Fruit fly (Drosophila melanogaster): ENCODE results near the gene Vml.

Gene Vml

dm6 chrX:2300293-2301068 is 24.9 kb downstream of the Vml start (continued):
- TF ChIP-seq Fer1 (GFP tag; optimal IDR thresholded peaks at IDR 0.05) (peak; percentile 91), Elba2 (GFP tag; optimal IDR thresholded peaks at IDR 0.05) (peak; percentile 22), tll (GFP tag; optimal IDR thresholded peaks at IDR 0.05) (peak in 1 of 2 experiments; percentile 38), CG14860 (GFP tag; IDR thresholded peaks at IDR 0.05; ENCODE audit: partially characterized antibody) (no peak), PHDP (tag; optimal IDR thresholded peaks at IDR 0.05) (peak; percentile 95), Kr (GFP tag; optimal IDR thresholded peaks at IDR 0.05) (no peak), CG3847 (GFP tag; IDR thresholded peaks at IDR 0.05) (peak; percentile 96), zen2 (GFP tag; IDR thresholded peaks at IDR 0.05; ENCODE audit: partially characterized antibody) (no peak), sr (GFP tag; IDR thresholded peaks at IDR 0.05) (peak; percentile 94), kah (GFP tag; optimal IDR thresholded peaks at IDR 0.05) (peak; percentile 87), unc-4 (GFP tag; IDR thresholded peaks at IDR 0.05; ENCODE audit: partially characterized antibody) (no peak), CG13424 (tag; optimal IDR thresholded peaks at IDR 0.05) (peak; percentile 93), CG12299 (tag; optimal IDR thresholded peaks at IDR 0.05) (peak; percentile 89), repo (GFP tag; optimal IDR thresholded peaks at IDR 0.05) (peak; percentile 71), CG10366 (GFP tag; IDR thresholded peaks at IDR 0.05) (peak; percentile 98), CG15696 (tag; optimal IDR thresholded peaks at IDR 0.05) (peak; percentile 59), ato (GFP tag; IDR thresholded peaks at IDR 0.05; ENCODE audit: partially characterized antibody) (no peak), caup (GFP tag; optimal IDR thresholded peaks at IDR 0.05; ENCODE audit: severe bottlenecking) (peak; percentile 94), MBD-R2 (GFP tag; IDR thresholded peaks at IDR 0.05) (peak; percentile 78), D19A (tag; optimal IDR thresholded peaks at IDR 0.05) (peak; percentile 88), chif (GFP tag; optimal IDR thresholded peaks at IDR 0.05) (peak; percentile 89 to 92), bowl (GFP tag; IDR thresholded peaks at IDR 0.05) (peak; percentile 96), lbe (GFP tag; optimal IDR thresholded peaks at IDR 0.05) (peak; percentile 97), CG5180 (GFP tag; optimal IDR thresholded peaks at IDR 0.05) (peak; percentile 87), chn (GFP tag; optimal IDR thresholded peaks at IDR 0.05) (peak; percentile 93), mam (GFP tag; optimal IDR thresholded peaks at IDR 0.05) (peak; percentile 89), CG13894 (tag; optimal IDR thresholded peaks at IDR 0.05) (peak; percentile 34), CG6272 (GFP tag; IDR thresholded peaks at IDR 0.05) (peak; percentile 93), Lhr (GFP tag; optimal IDR thresholded peaks at IDR 0.05) (peak; percentile 89), CG1832 (GFP tag; optimal IDR thresholded peaks at IDR 0.05) (no peak), CG6765 (GFP tag; optimal IDR thresholded peaks at IDR 0.05) (peak; percentile 77), chinmo (GFP tag; IDR thresholded peaks at IDR 0.05; ENCODE audit: partially characterized antibody) (peak; percentile 74; the same call in 2 of the 4 replicates), CG33557 (GFP tag; optimal IDR thresholded peaks at IDR 0.05) (peak; percentile 65), jing (GFP tag; optimal IDR thresholded peaks at IDR 0.05) (peak; percentile 95), pan (optimal IDR thresholded peaks at IDR 0.05) (no peak), pan (GFP tag; optimal IDR thresholded peaks at IDR 0.05 in 1 of 2, IDR thresholded peaks at IDR 0.05 in 1 of 2) (peak in 1 of 2 experiments; percentile 98), Nf-YB (GFP tag; optimal IDR thresholded peaks at IDR 0.05) (peak; percentile 76), sens (GFP tag) (peak; percentile 99), CG11085 (GFP tag; IDR thresholded peaks at IDR 0.05) (peak; percentile 90), gro (GFP tag; optimal IDR thresholded peaks at IDR 0.05) (peak; percentile 85), HmgD (GFP tag; optimal IDR thresholded peaks at IDR 0.05) (peak; percentile 74), CG11398 (GFP tag; optimal IDR thresholded peaks at IDR 0.05) (peak; percentile 94), HLH4C (GFP tag; IDR thresholded peaks at IDR 0.05; ENCODE audit: partially characterized antibody) (no peak), Dbx (GFP tag; IDR thresholded peaks at IDR 0.05) (peak; percentile 79), gsb-n (tag; optimal IDR thresholded peaks at IDR 0.05) (peak; percentile 90), Sox102F (GFP tag; optimal IDR thresholded peaks at IDR 0.05) (peak; percentile 97), CG10543 (GFP tag; optimal IDR thresholded peaks at IDR 0.05) (peak; percentile 30), Ada2b (GFP tag; IDR thresholded peaks at IDR 0.05) (peak; percentile 95)

Measured in whole organism, embryonic.